Worm (Caenorhabditis elegans) whole organism, L4/young adult: ENCODE data around the gene sre-50.

Experiments used
- W03F9.2 ChIP-seq: fragments of 150-350 bp; optimal IDR thresholded peaks from 2 replicates; lab custom pipeline; 2014; ENCODE audit warnings: missing biosample characterization, missing genetic modification characterization
- dao-5 ChIP-seq: sonication (generic microtip); optimal IDR thresholded peaks from 2 replicates; lab custom pipeline; 2016; ENCODE audit warnings: missing genotype, missing genetic modification characterization, moderate library complexity, missing compliant biosample characterization
- him-1 ChIP-seq: sonication (generic microtip); optimal IDR thresholded peaks from 2 replicates; lab custom pipeline; 2016; ENCODE audit warnings: missing genotype, missing genetic modification reagents, missing genetic modification characterization, missing compliant biosample characterization

DNA sequence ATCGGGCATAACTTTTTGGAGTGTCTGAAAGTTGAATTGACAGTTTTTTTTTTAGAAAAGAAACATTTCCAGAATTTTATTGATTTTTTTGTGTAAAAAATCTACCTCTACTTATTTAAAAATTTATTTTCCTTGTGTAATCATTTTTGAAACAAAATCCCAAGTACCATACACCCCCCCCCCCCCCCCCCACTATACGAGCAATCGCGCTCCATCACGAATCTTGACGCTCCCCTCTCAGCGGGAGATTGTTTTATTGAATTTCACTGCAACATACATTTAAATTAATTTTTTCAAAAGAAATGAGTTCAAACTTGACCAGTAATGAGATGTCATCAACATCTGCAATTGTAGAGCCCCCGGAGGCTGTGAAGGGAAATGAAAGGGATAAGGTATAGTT, 36.3 kb downstream of the sre-50 start, which contains the start of gene sop-2:
- TF ChIP-seq him-1 (no peak), dao-5 (tag; lab: Kevin White, UChicago) (no peak), W03F9.2 (no peak)
